Fruit fly (Drosophila melanogaster) whole organism, embryonic: ENCODE measurements around the gene kis.
A peak's percentile ranks its signal among the peaks of the same experiment; 100 is the strongest.

Experiments used
- Abd-B ChIP-seq: fragments of 200-800 bp; sonication (Bioruptor generic); optimal IDR thresholded peaks from 2 replicates; lab custom pipeline; 2018; ENCODE audit warnings: missing biosample characterization, mild to moderate bottlenecking, missing genetic modification characterization, moderate library complexity
- CG10267 ChIP-seq: fragments of 200-800 bp; sonication (Bioruptor generic); optimal IDR thresholded peaks from 2 replicates; lab custom pipeline; 2018; ENCODE audit warnings: missing biosample characterization, mild to moderate bottlenecking, missing genetic modification characterization, moderate library complexity
- CG10321 ChIP-seq: fragments of 200-800 bp; sonication (Bioruptor generic); IDR thresholded peaks from 2 replicates; pipeline ENCODE4 v1.3.6; 2022; ENCODE audit warnings: missing biosample characterization, missing genetic modification characterization
- CG10654 ChIP-seq: fragments of 200-800 bp; sonication (Bioruptor generic); optimal IDR thresholded peaks from 2 replicates; lab custom pipeline; 2016; ENCODE audit warnings: missing biosample characterization, missing genetic modification characterization
- CG12219 ChIP-seq: fragments of 200-800 bp; sonication (Bioruptor generic); optimal IDR thresholded peaks from 3 replicates; lab custom pipeline; 2018; ENCODE audit warnings: missing biosample characterization, mild to moderate bottlenecking, missing genetic modification characterization
- CG12236 ChIP-seq: fragments of 200-800 bp; sonication (Bioruptor generic); optimal IDR thresholded peaks from 2 replicates; lab custom pipeline; 2016; ENCODE audit warnings: missing biosample characterization, missing genetic modification characterization
- CG14014 ChIP-seq: fragments of 200-800 bp; sonication (Bioruptor generic); IDR thresholded peaks from 2 replicates; pipeline ENCODE4 v1.3.6; 2022; ENCODE audit warnings: missing biosample characterization, missing genetic modification characterization
- CG14667 ChIP-seq: fragments of 200-800 bp; sonication (Bioruptor generic); IDR thresholded peaks from 2 replicates; pipeline ENCODE4 v1.3.6; 2022; ENCODE audit warnings: missing biosample characterization, missing genetic modification characterization
- CG15073 ChIP-seq: fragments of 200-800 bp; sonication (Bioruptor generic); optimal IDR thresholded peaks from 2 replicates; lab custom pipeline; 2016; ENCODE audit warnings: missing biosample characterization, missing genetic modification characterization
- CG15269 ChIP-seq: fragments of 200-800 bp; sonication (Bioruptor generic); optimal IDR thresholded peaks from 2 replicates; lab custom pipeline; 2018; ENCODE audit warnings: missing biosample characterization, mild to moderate bottlenecking, missing genetic modification characterization, moderate library complexity
- CG1602 ChIP-seq: fragments of 200-800 bp; sonication (Bioruptor generic); optimal IDR thresholded peaks from 3 replicates; lab custom pipeline; 2016; ENCODE audit warnings: missing biosample characterization, missing genetic modification characterization
- CG1603 ChIP-seq: fragments of 200-800 bp; sonication (Bioruptor generic); optimal IDR thresholded peaks from 2 replicates; lab custom pipeline; 2019; ENCODE audit warnings: missing biosample characterization, mild to moderate bottlenecking, missing genetic modification characterization, moderate library complexity
- CG17328 ChIP-seq: fragments of 200-800 bp; sonication (Bioruptor generic); IDR thresholded peaks from 2 replicates; pipeline ENCODE4 v1.3.6; 2022; ENCODE audit warnings: missing biosample characterization, missing genetic modification characterization
- CG18011 ChIP-seq: fragments of 200-800 bp; sonication (Bioruptor generic); optimal IDR thresholded peaks from 2 replicates; lab custom pipeline; 2017; ENCODE audit warnings: missing biosample characterization, missing genetic modification characterization, mild to moderate bottlenecking, moderate library complexity, missing genotype
- CG18262 ChIP-seq: fragments of 200-800 bp; optimal IDR thresholded peaks from 3 replicates; lab custom pipeline; 2019; ENCODE audit warnings: missing biosample characterization, mild to moderate bottlenecking, missing genetic modification characterization, moderate library complexity
- CG31224 ChIP-seq: fragments of 200-800 bp; sonication (Bioruptor generic); IDR thresholded peaks from 2 replicates; pipeline ENCODE4 v1.3.6; 2022; ENCODE audit warnings: missing biosample characterization, missing genetic modification characterization
- CG42726 ChIP-seq: fragments of 200-800 bp; sonication (Bioruptor generic); IDR thresholded peaks from 2 replicates; pipeline ENCODE4 v1.3.6; 2022; ENCODE audit warnings: missing biosample characterization, missing genetic modification characterization; ENCODE audit not compliant: partially characterized antibody
- CG4282 ChIP-seq: fragments of 200-800 bp; sonication (Bioruptor generic); optimal IDR thresholded peaks from 2 replicates; lab custom pipeline; 2016; ENCODE audit warnings: missing biosample characterization, missing genetic modification characterization
- CG4617 ChIP-seq: fragments of 200-800 bp; sonication (Bioruptor generic); optimal IDR thresholded peaks from 3 replicates; lab custom pipeline; 2016; ENCODE audit warnings: missing biosample characterization, missing genetic modification characterization, borderline replicate concordance
- CG4707 ChIP-seq: fragments of 200-800 bp; sonication (Bioruptor generic); optimal IDR thresholded peaks from 2 replicates; lab custom pipeline; 2018; ENCODE audit warnings: missing biosample characterization, mild to moderate bottlenecking, missing genetic modification characterization, moderate library complexity
- CG7556 ChIP-seq: fragments of 200-800 bp; sonication (Bioruptor generic); optimal IDR thresholded peaks from 2 replicates; lab custom pipeline; 2017; ENCODE audit warnings: missing biosample characterization, mild to moderate bottlenecking, missing genetic modification characterization
- CG9797 ChIP-seq: fragments of 200-800 bp; sonication (Bioruptor generic); optimal IDR thresholded peaks from 3 replicates; lab custom pipeline; 2018; ENCODE audit warnings: missing biosample characterization, mild to moderate bottlenecking, missing genetic modification characterization
- Deaf1 ChIP-seq: fragments of 200-800 bp; optimal IDR thresholded peaks from 3 replicates; lab custom pipeline; 2019; ENCODE audit warnings: missing biosample characterization, mild to moderate bottlenecking, missing genetic modification characterization, moderate library complexity
- Dip2 ChIP-seq: fragments of 200-800 bp; sonication (Bioruptor generic); IDR thresholded peaks from 2 replicates; pipeline ENCODE4 v1.3.6; 2022; ENCODE audit warnings: missing biosample characterization, missing genetic modification characterization
- HmgZ ChIP-seq: fragments of 200-800 bp; sonication (Bioruptor generic); optimal IDR thresholded peaks from 2 replicates; lab custom pipeline; 2018; ENCODE audit warnings: missing biosample characterization, mild to moderate bottlenecking, missing genetic modification characterization
- Hr51 ChIP-seq, 2 experiments: fragments of 200-800 bp; sonication (Bioruptor generic); optimal IDR thresholded peaks; 2 replicates in 1 of 2; 3 replicates in 1 of 2; lab custom pipeline; 2016 to 2018; ENCODE audit warnings: missing biosample characterization in 2 of 2, missing genetic modification characterization in 2 of 2, mild to moderate bottlenecking in 1 of 2, moderate library complexity in 1 of 2
- NC2α ChIP-seq: fragments of 200-800 bp; sonication (Bioruptor generic); optimal IDR thresholded peaks from 2 replicates; lab custom pipeline; 2016; ENCODE audit warnings: missing biosample characterization, missing genetic modification characterization
- Neu2 ChIP-seq: fragments of 200-800 bp; sonication (Bioruptor generic); optimal IDR thresholded peaks from 3 replicates; lab custom pipeline; 2016; ENCODE audit warnings: missing biosample characterization, missing genetic modification characterization, borderline replicate concordance
- NfI ChIP-seq: fragments of 200-800 bp; sonication (Bioruptor generic); optimal IDR thresholded peaks from 3 replicates; lab custom pipeline; 2018; ENCODE audit warnings: missing biosample characterization, mild to moderate bottlenecking, missing genetic modification characterization, moderate library complexity
- Optix ChIP-seq: fragments of 200-800 bp; sonication (Bioruptor generic); IDR thresholded peaks from 3 replicates; pipeline ENCODE4 v1.3.6; 2022; ENCODE audit warnings: missing biosample characterization, missing genetic modification characterization
- Six4 ChIP-seq: fragments of 200-800 bp; sonication (Bioruptor generic); optimal IDR thresholded peaks from 2 replicates; lab custom pipeline; 2016; ENCODE audit warnings: missing biosample characterization, missing genetic modification characterization
- Spps ChIP-seq: fragments of 200-800 bp; sonication (Bioruptor generic); optimal IDR thresholded peaks from 2 replicates; lab custom pipeline; 2018; ENCODE audit warnings: missing biosample characterization, mild to moderate bottlenecking, missing genetic modification characterization
- Ssrp ChIP-seq: fragments of 200-800 bp; sonication (Bioruptor generic); optimal IDR thresholded peaks from 2 replicates; lab custom pipeline; 2018; ENCODE audit warnings: missing biosample characterization, mild to moderate bottlenecking, missing genetic modification characterization, moderate library complexity
- chif ChIP-seq, 2 experiments: fragments of 200-800 bp; sonication (Bioruptor generic); optimal IDR thresholded peaks; 3 replicates each; lab custom pipeline; 2016; ENCODE audit warnings: missing biosample characterization in 2 of 2, missing genetic modification characterization in 2 of 2
- fru ChIP-seq: fragments of >200 bp; optimal IDR thresholded peaks from 2 replicates; lab custom pipeline; 2017
- jing ChIP-seq: fragments of 200-800 bp; sonication (Bioruptor generic); optimal IDR thresholded peaks from 2 replicates; lab custom pipeline; 2018; ENCODE audit warnings: missing biosample characterization, mild to moderate bottlenecking, missing genetic modification characterization
- ken ChIP-seq: fragments of 200-800 bp; sonication (Bioruptor generic); IDR thresholded peaks from 3 replicates; pipeline ENCODE4 v1.3.6; 2022; ENCODE audit warnings: missing biosample characterization, missing genetic modification characterization
- klu ChIP-seq: fragments of 200-800 bp; sonication (Bioruptor generic); IDR thresholded peaks from 2 replicates; pipeline ENCODE4 v1.3.6; 2022; ENCODE audit warnings: missing biosample characterization, missing genetic modification characterization
- nerfin-2 ChIP-seq: fragments of 200-800 bp; sonication (Bioruptor generic); IDR thresholded peaks from 2 replicates; pipeline ENCODE4 v1.3.6; 2022; ENCODE audit warnings: missing biosample characterization, missing genetic modification characterization; ENCODE audit not compliant: partially characterized antibody
- p53 ChIP-seq: fragments of 200-800 bp; sonication (Bioruptor generic); optimal IDR thresholded peaks from 2 replicates; lab custom pipeline; 2016; ENCODE audit warnings: missing biosample characterization, missing genetic modification characterization
- pan ChIP-seq, 4 experiments: fragments of >200 bp in 3 of 4; fragments of 200-800 bp in 1 of 4; sonication (Bioruptor generic) in 1 of 4; optimal IDR thresholded peaks in 3 of 4; IDR thresholded peaks in 1 of 4; 2 replicates each; pipeline versions ENCODE4 v1.3.6 to Lab custom; 2017 to 2022; ENCODE audit warnings: missing biosample characterization in 2 of 4, missing genetic modification characterization in 2 of 4, mixed read lengths in 1 of 4
- phol ChIP-seq: fragments of 200-800 bp; sonication (Bioruptor generic); optimal IDR thresholded peaks from 3 replicates; lab custom pipeline; 2018; ENCODE audit warnings: missing biosample characterization, mild to moderate bottlenecking, missing genetic modification characterization, moderate library complexity
- pros ChIP-seq: fragments of 200-800 bp; sonication (Bioruptor generic); optimal IDR thresholded peaks from 3 replicates; lab custom pipeline; 2019; ENCODE audit warnings: missing biosample characterization, mild to moderate bottlenecking, missing genetic modification characterization, moderate library complexity
- sd ChIP-seq: fragments of 200-800 bp; sonication (Bioruptor generic); optimal IDR thresholded peaks from 3 replicates; lab custom pipeline; 2018; ENCODE audit warnings: missing biosample characterization, mild to moderate bottlenecking, missing genetic modification characterization, moderate library complexity
- sens-2 ChIP-seq: fragments of 200-800 bp; sonication (Bioruptor generic); IDR thresholded peaks from 2 replicates; pipeline ENCODE4 v1.3.6; 2022; ENCODE audit warnings: missing biosample characterization, missing genetic modification characterization
- shn ChIP-seq: fragments of 200-800 bp; sonication (Bioruptor generic); optimal IDR thresholded peaks from 3 replicates; lab custom pipeline; 2016; ENCODE audit warnings: missing biosample characterization, missing genetic modification characterization
- sisA ChIP-seq: fragments of 200-800 bp; sonication (Bioruptor generic); IDR thresholded peaks from 2 replicates; pipeline ENCODE4 v1.3.6; 2022; ENCODE audit warnings: missing biosample characterization, missing genetic modification characterization
- sob ChIP-seq: fragments of 200-800 bp; sonication (Bioruptor generic); IDR thresholded peaks from 2 replicates; pipeline ENCODE4 v1.3.6; 2022; ENCODE audit warnings: missing biosample characterization, missing genetic modification characterization
- usp ChIP-seq: fragments of >200 bp; optimal IDR thresholded peaks from 2 replicates; lab custom pipeline; 2017; ENCODE audit warnings: missing biosample characterization, missing genetic modification characterization
- zen2 ChIP-seq: fragments of 200-800 bp; sonication (Bioruptor generic); IDR thresholded peaks from 3 replicates; pipeline ENCODE4 v1.3.6; 2022; ENCODE audit warnings: missing biosample characterization, missing genetic modification characterization; ENCODE audit not compliant: partially characterized antibody

kis gene

DNA sequence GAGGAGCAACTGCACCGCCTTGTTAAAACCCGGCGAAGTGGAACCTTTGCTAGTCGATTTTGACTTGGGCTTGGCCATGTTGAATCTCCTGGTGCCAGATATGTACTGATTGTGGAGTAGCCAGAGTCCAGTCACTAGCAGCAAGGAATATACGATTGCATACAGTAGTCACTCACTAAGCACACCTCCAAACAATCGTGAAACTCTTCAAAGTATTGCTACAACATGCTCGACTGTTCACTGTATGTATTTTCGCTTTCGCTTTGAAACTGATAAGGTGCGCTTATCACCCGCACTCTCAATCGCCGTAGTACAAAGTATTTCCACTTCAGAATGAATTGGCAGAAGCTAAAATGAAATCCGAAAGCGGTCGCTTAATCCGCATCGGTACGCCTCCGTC lies 35.8 kb upstream of the kis start (continued):
- TF ChIP-seq CG17328 (GFP tag; lab: Robert Waterston, UW): peak; percentile 61
- peak; percentile 26 for TF ChIP-seq CG10654 (GFP tag; lab: Kevin White, UChicago)
- peak; percentile 83 for TF ChIP-seq sob
- peak; percentile 35 for TF ChIP-seq sd
- TF ChIP-seq shn (GFP tag; lab: Kevin White, UChicago): peak; percentile 41
- peak; percentile 24 for TF ChIP-seq CG18011 (GFP tag; lab: Kevin White, UChicago)
- TF ChIP-seq CG1602 (GFP tag; lab: Kevin White, UChicago): no peak
- peak; percentile 26 for TF ChIP-seq NC2α (GFP tag; lab: Kevin White, UChicago)
- TF ChIP-seq CG4617 (GFP tag; lab: Kevin White, UChicago): no peak
- peak; percentile 80 for TF ChIP-seq CG14014 (GFP tag; lab: Robert Waterston, UW)
- TF ChIP-seq jing (GFP tag; lab: Kevin White, UChicago): no peak
- peak; percentile 30 for TF ChIP-seq CG7556 (GFP tag; lab: Kevin White, UChicago)
- peak; percentile 65 for TF ChIP-seq NfI
- TF ChIP-seq usp (GFP tag; lab: Kevin White, UChicago): no peak
- TF ChIP-seq CG10267 (tag; lab: Kevin White, UChicago): no peak
- no peak for TF ChIP-seq CG4282 (GFP tag; lab: Kevin White, UChicago)
- TF ChIP-seq Optix (GFP tag; lab: Robert Waterston, UW): peak; percentile 75
- TF ChIP-seq Dip2: no peak
- no peak for TF ChIP-seq nerfin-2
- TF ChIP-seq Ssrp (tag; lab: Kevin White, UChicago): peak; percentile 10
- peak; percentile 65 for TF ChIP-seq CG12219 (GFP tag; lab: Kevin White, UChicago)
- TF ChIP-seq CG9797 (GFP tag; lab: Kevin White, UChicago): no peak
- TF ChIP-seq CG18262: peak; percentile 26
- TF ChIP-seq Hr51 (GFP tag; optimal IDR thresholded peaks at IDR 0.05; lab: Kevin White, UChicago): peak; percentile 1 to 44
- peak; percentile 77; the same call in 2 of the 3 replicates for TF ChIP-seq ken (GFP tag; lab: Robert Waterston, UW)
- peak; percentile 38; the same call in 1 of the 2 replicates for TF ChIP-seq CG10321 (GFP tag; lab: Robert Waterston, UW)
- TF ChIP-seq pros (GFP tag; lab: Kevin White, UChicago): no peak
- peak; percentile 26 for TF ChIP-seq phol
- TF ChIP-seq CG31224: 0 out of 2 replicates have a peak, but pooled peaks have one; percentile 44
- TF ChIP-seq Neu2: no peak
- no peak for TF ChIP-seq CG42726 (GFP tag; lab: Robert Waterston, UW)
- TF ChIP-seq chif (GFP tag; optimal IDR thresholded peaks at IDR 0.05; lab: Kevin White, UChicago): peak; percentile 41 to 56
- TF ChIP-seq Spps (tag; lab: Kevin White, UChicago): no peak
- no peak for TF ChIP-seq CG12236 (GFP tag; lab: Kevin White, UChicago)
- peak; percentile 91 for TF ChIP-seq HmgZ
- no peak for TF ChIP-seq Abd-B (GFP tag; lab: Kevin White, UChicago)
- TF ChIP-seq sisA (GFP tag; lab: Robert Waterston, UW): peak; percentile 61
- no peak for TF ChIP-seq pan (optimal IDR thresholded peaks at IDR 0.05; lab: Kevin White, UChicago)
- TF ChIP-seq pan (GFP tag; optimal IDR thresholded peaks at IDR 0.05 in 1 of 2, IDR thresholded peaks at IDR 0.05 in 1 of 2): peak in 1 of 2 experiments; percentile 80
- no peak for TF ChIP-seq sens-2 (GFP tag; lab: Robert Waterston, UW)
- no peak for TF ChIP-seq p53 (GFP tag; lab: Kevin White, UChicago)
- peak; percentile 57 for TF ChIP-seq CG1603 (tag; lab: Kevin White, UChicago)
- 0 out of 2 replicates have a peak, but pooled peaks have one; percentile 32 for TF ChIP-seq CG14667 (GFP tag; lab: Robert Waterston, UW)
- TF ChIP-seq CG15073 (GFP tag; lab: Kevin White, UChicago): no peak
- TF ChIP-seq CG15269 (tag; lab: Kevin White, UChicago): peak; percentile 74
- TF ChIP-seq Six4: peak; percentile 14
- no peak for TF ChIP-seq zen2 (GFP tag; lab: Robert Waterston, UW)
- no peak for TF ChIP-seq fru (lab: Kevin White, UChicago)
- TF ChIP-seq klu (GFP tag; lab: Robert Waterston, UW): no peak
- peak; percentile 7 for TF ChIP-seq CG4707
- peak; percentile 49 for TF ChIP-seq Deaf1 (tag; lab: Kevin White, UChicago)
